Worm (Caenorhabditis elegans) whole organism, L1 larva: Measurements from ENCODE around the gene Y45F10B.59.
"Not testable (repeated sequence)": the region's sequence is repeated elsewhere in the genome, so short reads cannot be mapped to it uniquely, and the experiment has no call there.

ENCODE experiments used
- F16B12.6 ChIP-seq: fragments of 150-350 bp; optimal IDR thresholded peaks from 2 replicates; lab custom pipeline; 2014; ENCODE audit warnings: missing biosample characterization, missing genetic modification characterization
- aha-1 ChIP-seq: fragments of 150-350 bp; optimal IDR thresholded peaks from 2 replicates; lab custom pipeline; 2014; ENCODE audit warnings: missing biosample characterization, missing genetic modification characterization
- aly-2 ChIP-seq: fragments of 150-350 bp; optimal IDR thresholded peaks from 2 replicates; lab custom pipeline; 2014; ENCODE audit warnings: missing biosample characterization, missing genetic modification characterization
- ceh-88 ChIP-seq: fragments of 200-800 bp; sonication (Bioruptor generic); IDR thresholded peaks from 2 replicates; pipeline ENCODE4 v1.3.6; 2022; ENCODE audit warnings: missing genetic modification characterization, missing compliant biosample characterization
- ceh-90 ChIP-seq: sonication (generic microtip); optimal IDR thresholded peaks from 2 replicates; lab custom pipeline; 2016; ENCODE audit warnings: missing genetic modification characterization, missing compliant biosample characterization
- efl-1 ChIP-seq, 4 experiments: fragments of 150-350 bp; optimal IDR thresholded peaks in 3 of 4; peaks in 1 of 4; 1 replicate in 1 of 4; 2 replicates in 3 of 4; lab custom pipeline; 2014; ENCODE audit warnings: missing biosample characterization in 2 of 4, missing genetic modification characterization in 2 of 4, missing genetic modification reagents in 2 of 4
- efl-3 ChIP-seq: fragments of 200-800 bp; sonication (Bioruptor generic); optimal IDR thresholded peaks from 2 replicates; lab custom pipeline; 2018; ENCODE audit warnings: mild to moderate bottlenecking, missing genetic modification characterization, missing compliant biosample characterization
- elt-2 ChIP-seq: sonication (generic microtip); optimal IDR thresholded peaks from 2 replicates; lab custom pipeline; 2016; ENCODE audit warnings: missing genetic modification characterization, mild to moderate bottlenecking, inconsistent platforms, missing compliant biosample characterization, missing genetic modification reagents
- fkh-4 ChIP-seq: sonication (generic microtip); optimal IDR thresholded peaks from 2 replicates; lab custom pipeline; 2016; ENCODE audit warnings: missing compliant biosample characterization, missing genetic modification characterization, borderline replicate concordance
- fkh-8 ChIP-seq: sonication (generic microtip); optimal IDR thresholded peaks from 2 replicates; lab custom pipeline; 2016; ENCODE audit warnings: mild to moderate bottlenecking, missing genetic modification characterization, missing compliant biosample characterization
- fos-1 ChIP-seq: fragments of 150-350 bp; optimal IDR thresholded peaks from 2 replicates; lab custom pipeline; 2014; ENCODE audit warnings: missing biosample characterization, missing genetic modification characterization
- hlh-17 ChIP-seq: fragments of 200-800 bp; sonication (Bioruptor generic); optimal IDR thresholded peaks from 2 replicates; lab custom pipeline; 2018; ENCODE audit warnings: missing genetic modification characterization, mild to moderate bottlenecking, missing compliant biosample characterization, moderate library complexity, borderline replicate concordance
- hlh-4 ChIP-seq: sonication (generic microtip); optimal IDR thresholded peaks from 2 replicates; lab custom pipeline; 2016; ENCODE audit warnings: mild to moderate bottlenecking, missing genetic modification characterization, missing compliant biosample characterization
- lin-14 ChIP-seq: fragments of 200-800 bp; sonication (Bioruptor generic); optimal IDR thresholded peaks from 2 replicates; lab custom pipeline; 2018; ENCODE audit warnings: mild to moderate bottlenecking, missing genetic modification characterization, moderate library complexity, missing compliant biosample characterization
- lin-39 ChIP-seq: fragments of 150-350 bp; optimal IDR thresholded peaks from 2 replicates; lab custom pipeline; 2014; ENCODE audit warnings: missing biosample characterization, missing genetic modification reagents, missing genetic modification characterization
- mab-9 ChIP-seq: fragments of 200-800 bp; sonication (Bioruptor generic); IDR thresholded peaks from 2 replicates; pipeline ENCODE4 v1.3.6; 2022; ENCODE audit warnings: missing genetic modification reagents, missing genetic modification characterization, missing compliant biosample characterization
- mef-2 ChIP-seq: fragments of 150-350 bp; optimal IDR thresholded peaks from 2 replicates; lab custom pipeline; 2014; ENCODE audit warnings: missing biosample characterization, missing genetic modification characterization
- nhr-19 ChIP-seq: fragments of 200-800 bp; sonication (Bioruptor generic); conservative IDR thresholded peaks from 2 replicates; pipeline ENCODE4 v1.3.6; 2022; ENCODE audit warnings: missing genetic modification characterization, missing compliant biosample characterization
- nhr-20 ChIP-seq: sonication (generic microtip); optimal IDR thresholded peaks from 2 replicates; lab custom pipeline; 2016; ENCODE audit warnings: mild to moderate bottlenecking, missing genetic modification characterization, missing compliant biosample characterization
- nhr-237 ChIP-seq: fragments of 150-350 bp; optimal IDR thresholded peaks from 2 replicates; lab custom pipeline; 2014; ENCODE audit warnings: missing biosample characterization, missing genetic modification characterization
- nhr-47 ChIP-seq: sonication (generic microtip); optimal IDR thresholded peaks from 2 replicates; lab custom pipeline; 2016; ENCODE audit warnings: mild to moderate bottlenecking, missing genetic modification characterization, moderate library complexity, missing compliant biosample characterization
- nhr-84 ChIP-seq: sonication (generic microtip); optimal IDR thresholded peaks from 2 replicates; lab custom pipeline; 2017; ENCODE audit warnings: missing biosample characterization, missing genetic modification characterization
- pag-3 ChIP-seq: sonication (generic microtip); optimal IDR thresholded peaks from 2 replicates; lab custom pipeline; 2017; ENCODE audit warnings: missing genetic modification characterization, mild to moderate bottlenecking, missing compliant biosample characterization, antibody characterized with exemption, borderline replicate concordance; ENCODE audit not compliant: insufficient read depth
- pax-3 ChIP-seq: fragments of 200-800 bp; sonication (Bioruptor generic); optimal IDR thresholded peaks from 2 replicates; lab custom pipeline; 2018; ENCODE audit warnings: mild to moderate bottlenecking, missing genetic modification characterization, moderate library complexity, missing compliant biosample characterization
- rnt-1 ChIP-seq: sonication (generic microtip); optimal IDR thresholded peaks from 2 replicates; lab custom pipeline; 2016; ENCODE audit warnings: mild to moderate bottlenecking, missing genetic modification characterization, moderate library complexity, missing compliant biosample characterization
- snpc-4 ChIP-seq: fragments of 150-350 bp; optimal IDR thresholded peaks from 2 replicates; lab custom pipeline; 2014; ENCODE audit warnings: missing biosample characterization, missing genetic modification characterization
- snu-23 ChIP-seq: sonication (generic microtip); optimal IDR thresholded peaks from 2 replicates; lab custom pipeline; 2016; ENCODE audit warnings: missing genetic modification characterization, missing compliant biosample characterization
- swsn-7 ChIP-seq: sonication (generic microtip); optimal IDR thresholded peaks from 2 replicates; lab custom pipeline; 2016; ENCODE audit warnings: missing genetic modification characterization, missing compliant biosample characterization
- tbx-2 ChIP-seq: sonication (generic microtip); optimal IDR thresholded peaks from 2 replicates; lab custom pipeline; 2016; ENCODE audit warnings: missing genetic modification characterization, missing compliant biosample characterization
- tlp-1 ChIP-seq: fragments of 150-350 bp; optimal IDR thresholded peaks from 2 replicates; lab custom pipeline; 2014; ENCODE audit warnings: missing biosample characterization, missing genetic modification characterization
- unc-130 ChIP-seq: fragments of 150-350 bp; optimal IDR thresholded peaks from 2 replicates; lab custom pipeline; 2017; ENCODE audit warnings: missing biosample characterization, missing genetic modification characterization, inconsistent platforms
- unc-30 ChIP-seq: sonication (generic microtip); optimal IDR thresholded peaks from 2 replicates; lab custom pipeline; 2017; ENCODE audit warnings: missing biosample characterization, missing genetic modification characterization
- unc-62 ChIP-seq: fragments of 150-350 bp; optimal IDR thresholded peaks from 2 replicates; lab custom pipeline; 2014; ENCODE audit warnings: missing biosample characterization, missing genetic modification reagents, missing genetic modification characterization
- zag-1 ChIP-seq: fragments of 150-350 bp; optimal IDR thresholded peaks from 2 replicates; lab custom pipeline; 2014; ENCODE audit warnings: missing biosample characterization, missing genetic modification characterization

The Y45F10B.59 gene

ce11 chrIV:13587175-13587574 lies 15.2 kb upstream of the Y45F10B.59 start, which contains the start of gene Y45F10B.12:
Y45F10B.12 (plus strand) TSS chrIV:13587475.
- TF ChIP-seq efl-1 (optimal IDR thresholded peaks at IDR 0.05; lab: Kevin White, UChicago) (no peak), efl-1 (GFP tag; optimal IDR thresholded peaks at IDR 0.05 in 1 of 2; lab: Kevin White, UChicago) (no peak), nhr-47 (tag; lab: Kevin White, UChicago) (no peak), hlh-4 (no peak), mef-2 (tag; lab: Kevin White, UChicago) (no peak), F16B12.6 (no peak), lin-14 (GFP tag; lab: Kevin White, UChicago) (no peak), tbx-2 (tag; lab: Kevin White, UChicago) (no peak), nhr-19 (GFP tag; lab: Robert Waterston, UW) (no peak), ceh-90 (no peak), elt-2 (tag; lab: Kevin White, UChicago) (no peak), rnt-1 (tag; lab: Kevin White, UChicago) (no peak), aly-2 (tag; lab: Kevin White, UChicago) (no peak)

ce11 chrIV:13588544-13589043 lies 13.8 kb upstream of the Y45F10B.59 start, which contains the start of gene sru-9:
sru-9 (plus strand) TSS chrIV:13588993.
- not testable (repeated sequence) for TF ChIP-seq fos-1, nhr-237, swsn-7 (tag; lab: Kevin White, UChicago)
- TF ChIP-seq, all 84 proteins: peak for 0; not testable (repeated sequence) for 84

- TF ChIP-seq aha-1 (tag; lab: Kevin White, UChicago) = no peak
- TF ChIP-seq hlh-17 (GFP tag; lab: Kevin White, UChicago) = no peak
These were observed 10.8 kb upstream of the Y45F10B.59 start, which contains the start of gene tsp-5 for ce11 chrIV:13591645-13592044. tsp-5 (minus strand) TSS chrIV:13591745.

ce11 chrIV:13593351-13593750 lies 9.1 kb upstream of the Y45F10B.59 start, which contains the start of gene Y45F10B.3:
Y45F10B.3 (plus strand) TSS chrIV:13593651.
- TF ChIP-seq unc-130 (tag; lab: Kevin White, UChicago) = no peak
- no peak for TF ChIP-seq tlp-1 (tag; lab: Kevin White, UChicago)
- TF ChIP-seq pax-3 (tag; lab: Kevin White, UChicago) = no peak
- no peak for TF ChIP-seq nhr-20
- TF ChIP-seq efl-3 (GFP tag; lab: Kevin White, UChicago) = no peak
- TF ChIP-seq ceh-88 = no peak
- TF ChIP-seq fkh-8 (tag; lab: Kevin White, UChicago) = no peak
- TF ChIP-seq lin-39 (tag; lab: Kevin White, UChicago) = no peak
- TF ChIP-seq pag-3 (tag; lab: Kevin White, UChicago) = no peak
- TF ChIP-seq unc-62 = no peak
- no peak for TF ChIP-seq nhr-84 (tag; lab: Kevin White, UChicago)

- TF ChIP-seq snpc-4 (tag; lab: Kevin White, UChicago); snu-23 (GFP tag; lab: Kevin White, UChicago); zag-1: not testable (repeated sequence)
These were observed 4.6 kb upstream of the Y45F10B.59 start, which contains the start of gene Y45F10B.9 for ce11 chrIV:13597813-13598212. Y45F10B.9 (minus strand) TSS chrIV:13597913.

ce11 chrIV:13600643-13601042 lies 1.8 kb upstream of the Y45F10B.59 start:
- TF ChIP-seq unc-30 (tag; lab: Kevin White, UChicago) = no peak
- peak; percentile 81 for TF ChIP-seq snpc-4 (tag; lab: Kevin White, UChicago)
- TF ChIP-seq mab-9 (GFP tag; lab: Robert Waterston, UW) = no peak
- no peak for TF ChIP-seq fkh-4
